Worm (Caenorhabditis elegans): ENCODE measurements around the gene T24H7.8.

The T24H7.8 gene

DNA sequence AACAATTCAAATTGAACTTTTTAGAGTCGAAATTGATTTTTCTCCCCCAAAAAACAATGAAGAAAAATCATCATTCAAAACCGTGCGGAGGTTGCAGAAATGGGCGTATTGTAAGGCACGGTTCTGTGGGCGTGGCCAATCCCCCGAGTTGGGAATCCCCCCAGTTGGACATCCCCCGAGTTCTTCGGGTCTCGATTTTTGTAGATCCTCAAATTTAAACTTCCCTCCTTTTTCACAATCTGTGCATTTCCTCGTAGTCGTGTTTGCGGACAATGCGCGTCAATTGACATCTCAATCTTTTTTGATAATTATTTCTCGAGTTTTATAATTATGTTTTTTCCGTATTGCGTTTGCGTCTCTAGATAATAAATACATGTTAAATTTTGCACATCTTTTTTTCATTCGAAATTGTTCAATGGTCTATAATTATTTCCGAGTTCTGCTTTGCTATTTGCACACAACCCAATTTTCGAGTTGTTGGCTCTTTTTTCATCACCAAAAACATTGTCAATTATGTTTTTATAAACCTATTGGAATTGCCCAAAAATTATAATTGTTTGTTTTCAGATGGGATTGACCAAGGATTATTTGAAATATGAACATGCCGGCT is 28.1 kb downstream of the T24H7.8 start, which contains the start of gene F13H8.2 (continued):
- TF ChIP-seq nhr-77 (tag; optimal IDR thresholded peaks at IDR 0.05) (no peak), mdl-1 (tag; optimal IDR thresholded peaks at IDR 0.05) (no peak), snpc-4 (tag; optimal IDR thresholded peaks at IDR 0.05) (peak; percentile 36), unc-39 (tag; optimal IDR thresholded peaks at IDR 0.05) (no peak), egl-27 (tag; optimal IDR thresholded peaks at IDR 0.05) (peak; percentile 2), lsy-2 (tag; optimal IDR thresholded peaks at IDR 0.05) (peak; percentile 66 to 90), skn-1 (tag; optimal IDR thresholded peaks at IDR 0.05) (peak; percentile 33), R02D3.7 (tag; optimal IDR thresholded peaks at IDR 0.05) (no peak), lin-13 (GFP tag; optimal IDR thresholded peaks at IDR 0.05) (peak; percentile 59), nhr-237 (tag; optimal IDR thresholded peaks at IDR 0.05) (no peak), ama-1 (optimal IDR thresholded peaks at IDR 0.05) (no peak), gmeb-1 (tag; optimal IDR thresholded peaks at IDR 0.05) (peak; percentile 96), fos-1 (tag; optimal IDR thresholded peaks at IDR 0.05) (peak; percentile 42), elt-3 (tag; optimal IDR thresholded peaks at IDR 0.05) (no peak), ZK546.5 (tag; optimal IDR thresholded peaks at IDR 0.05) (no peak), nhr-11 (tag; optimal IDR thresholded peaks at IDR 0.05) (no peak), nhr-6 (tag; optimal IDR thresholded peaks at IDR 0.05) (no peak), unc-62 (GFP tag; optimal IDR thresholded peaks at IDR 0.05) (no peak), lin-11 (tag; optimal IDR thresholded peaks at IDR 0.05) (peak; percentile 20)

DNA sequence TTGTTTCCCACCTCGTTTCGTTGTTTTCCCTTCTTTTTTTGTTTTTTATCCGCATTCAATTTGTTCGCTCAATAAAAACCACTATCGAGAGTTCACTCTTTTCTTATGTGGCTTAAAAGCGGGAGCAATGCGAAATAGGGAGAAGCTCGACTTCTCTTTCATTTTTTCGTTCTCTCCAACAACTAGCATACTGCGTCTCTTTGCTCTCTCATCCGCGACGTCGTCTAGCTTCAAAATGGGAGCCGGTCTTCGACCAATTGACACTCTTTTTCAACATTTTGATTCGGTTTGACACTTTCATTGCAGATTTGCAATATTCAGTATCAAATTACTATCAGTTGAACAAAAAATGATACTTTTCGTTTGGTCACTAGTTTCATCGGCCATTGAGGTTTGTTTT is 32.1 kb downstream of the T24H7.8 start, which contains the start of gene bpl-1:
bpl-1 (plus strand) TSS at position 301 of the 400 bp plus-strand sequence.
- peak; percentile 13 for TF ChIP-seq unc-55 (GFP tag; optimal IDR thresholded peaks at IDR 0.05)
- TF ChIP-seq peb-1 (tag; optimal IDR thresholded peaks at IDR 0.05), result no peak
- peak; percentile 26 for TF ChIP-seq C34F6.9 (tag; optimal IDR thresholded peaks at IDR 0.05)
- no peak for TF ChIP-seq mab-5 (tag; optimal IDR thresholded peaks at IDR 0.05)
- TF ChIP-seq F13H6.1 (tag; optimal IDR thresholded peaks at IDR 0.05), result no peak
- TF ChIP-seq nhr-237 (tag; optimal IDR thresholded peaks at IDR 0.05), result no peak
- no peak for TF ChIP-seq unc-39 (tag; optimal IDR thresholded peaks at IDR 0.05)
- TF ChIP-seq nhr-6 (tag; optimal IDR thresholded peaks at IDR 0.05), result no peak
- no peak for TF ChIP-seq nhr-129 (tag; optimal IDR thresholded peaks at IDR 0.05)

DNA sequence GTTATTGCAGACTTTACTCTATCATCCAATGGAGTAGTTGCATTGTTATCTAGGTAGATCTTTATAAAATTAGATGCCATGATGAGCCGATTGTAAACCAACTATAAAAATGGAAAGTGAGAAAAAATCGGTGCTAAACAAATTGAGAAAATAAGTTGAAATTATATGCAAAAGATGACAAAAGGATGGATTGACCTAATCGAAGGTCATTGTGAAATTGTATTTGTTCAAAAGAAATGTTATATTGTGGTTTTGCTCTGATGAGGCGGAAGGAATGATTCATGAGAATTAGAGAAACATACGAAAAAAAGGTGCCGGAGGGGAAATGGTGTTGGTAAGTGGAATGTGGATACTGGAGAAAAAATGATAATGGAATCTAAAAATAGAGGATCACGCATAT is 39.1 kb downstream of the T24H7.8 start, which contains the start of gene scly-1:
scly-1 (minus strand) TSS at position 101 of the 400 bp plus-strand sequence.
- TF ChIP-seq nhr-77 (tag; optimal IDR thresholded peaks at IDR 0.05), result no peak
- no peak for TF ChIP-seq aly-2 (tag; optimal IDR thresholded peaks at IDR 0.05)
- TF ChIP-seq Y55F3AM.14 (GFP tag; optimal IDR thresholded peaks at IDR 0.05), result no peak
- no peak for TF ChIP-seq ZK546.5 (tag; optimal IDR thresholded peaks at IDR 0.05)
- no peak for TF ChIP-seq R02D3.7 (tag; optimal IDR thresholded peaks at IDR 0.05)
- TF ChIP-seq blmp-1 (tag; optimal IDR thresholded peaks at IDR 0.05; ENCODE audit: insufficient read depth), result no peak
- TF ChIP-seq unc-39 (tag; optimal IDR thresholded peaks at IDR 0.05), result no peak
- no peak for TF ChIP-seq unc-62 (GFP tag; optimal IDR thresholded peaks at IDR 0.05)
- no peak for TF ChIP-seq nhr-23 (tag; optimal IDR thresholded peaks at IDR 0.05)
- TF ChIP-seq dmd-4 (tag; optimal IDR thresholded peaks at IDR 0.05), result no peak
- no peak for TF ChIP-seq nhr-11 (tag; optimal IDR thresholded peaks at IDR 0.05)
- TF ChIP-seq ztf-4 (tag; optimal IDR thresholded peaks at IDR 0.05), result no peak

DNA sequence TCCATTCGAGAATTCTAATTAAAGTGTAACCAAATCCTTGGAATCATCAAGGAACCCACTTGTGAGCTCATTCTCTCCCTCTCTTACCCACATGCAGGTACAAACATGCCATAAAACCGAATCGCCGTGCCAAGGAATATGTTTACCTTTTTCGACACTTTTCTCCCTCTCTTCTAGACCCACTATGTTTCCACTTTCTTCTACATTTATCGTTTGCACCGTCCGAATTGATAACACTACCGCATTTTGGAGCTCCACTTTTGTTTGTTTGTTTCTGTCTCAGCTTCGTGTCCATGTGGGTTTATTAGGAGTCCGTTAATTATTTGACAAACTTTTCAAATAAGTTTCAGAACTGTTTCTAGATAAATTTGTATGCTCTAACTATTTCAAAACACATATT is 40.0 kb downstream of the T24H7.8 start:
- TF ChIP-seq nhr-6 (tag; optimal IDR thresholded peaks at IDR 0.05), result no peak
- TF ChIP-seq fos-1 (tag; optimal IDR thresholded peaks at IDR 0.05), result peak; percentile 32

DNA sequence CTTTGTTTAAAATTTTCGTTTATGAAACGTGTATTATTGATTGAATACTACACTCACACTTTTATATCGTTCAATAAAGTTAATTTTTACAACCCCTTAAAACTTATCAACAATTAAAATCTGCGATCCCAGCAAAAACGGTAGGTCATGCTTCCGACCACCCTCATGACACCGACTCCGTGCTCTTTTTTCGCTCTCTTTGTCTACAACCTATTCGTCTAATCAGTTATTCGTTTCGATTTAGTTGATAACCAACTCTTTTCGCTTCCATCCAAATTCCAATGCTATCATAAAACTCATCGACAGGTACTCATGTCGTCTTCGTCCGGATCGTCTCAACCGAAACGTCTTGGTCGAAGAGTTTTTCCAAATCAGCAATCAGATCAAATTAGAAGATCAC is 41.2 kb downstream of the T24H7.8 start, which contains the start of gene F13H8.1:
F13H8.1 (plus strand) TSS at position 311 of the 400 bp plus-strand sequence.
- no peak for TF ChIP-seq aly-2 (tag; optimal IDR thresholded peaks at IDR 0.05)
- TF ChIP-seq fos-1 (tag; optimal IDR thresholded peaks at IDR 0.05), result peak; percentile 60
- no peak for TF ChIP-seq ztf-4 (tag; optimal IDR thresholded peaks at IDR 0.05)
- TF ChIP-seq sma-9 (GFP tag; optimal IDR thresholded peaks at IDR 0.05), result peak; percentile 19
- TF ChIP-seq sma-9 (tag; optimal IDR thresholded peaks at IDR 0.05), result no peak
- peak; percentile 51 for TF ChIP-seq crh-2 (tag; optimal IDR thresholded peaks at IDR 0.05)
- TF ChIP-seq ztf-1 (GFP tag; conservative IDR thresholded peaks at IDR 0.05), result no peak
- no peak for TF ChIP-seq nhr-23 (tag; optimal IDR thresholded peaks at IDR 0.05)

Measured in whole organism, L2 larva.